Worm (Caenorhabditis elegans): ENCODE results near the gene ubc-24.

Gene ubc-24

ce11 chrII:8441519-8441918, 36.1 kb downstream of the ubc-24 start:
- TF ChIP-seq ceh-20 (GFP tag; IDR thresholded peaks at IDR 0.05) (peak; percentile 71; the same call in 1 of the 2 replicates), hif-1 (tag; optimal IDR thresholded peaks at IDR 0.05) (peak in 1 of 2 experiments; percentile 35), zip-2 (tag; optimal IDR thresholded peaks at IDR 0.05) (no peak), dve-1 (tag; optimal IDR thresholded peaks at IDR 0.05; ENCODE audit: insufficient read depth) (no peak), R02D3.7 (tag; optimal IDR thresholded peaks at IDR 0.05) (peak; percentile 21), snpc-4 (tag; optimal IDR thresholded peaks at IDR 0.05) (no peak), dmd-6 (GFP tag; IDR thresholded peaks at IDR 0.05) (peak; percentile 20; the same call in 1 of the 2 replicates), attf-4 (tag; optimal IDR thresholded peaks at IDR 0.05) (no peak), ZK546.5 (tag; optimal IDR thresholded peaks at IDR 0.05) (no peak), daf-19 (GFP tag; conservative IDR thresholded peaks at IDR 0.05) (peak; percentile 86), ceh-62 (tag; optimal IDR thresholded peaks at IDR 0.05) (no peak), fkh-10 (GFP tag; optimal IDR thresholded peaks at IDR 0.05) (no peak), ZK337.2 (GFP tag; IDR thresholded peaks at IDR 0.05) (0 out of 2 replicates have a peak, but pooled peaks have one; percentile 25), nhr-237 (tag; optimal IDR thresholded peaks at IDR 0.05) (no peak), dmd-8 (GFP tag; IDR thresholded peaks at IDR 0.05) (peak; percentile 99), mxl-3 (GFP tag; optimal IDR thresholded peaks at IDR 0.05) (peak; percentile 50), T26A8.4 (GFP tag; IDR thresholded peaks at IDR 0.05) (peak; percentile 81), set-16 (GFP tag; IDR thresholded peaks at IDR 0.05) (no peak), nhr-48 (tag; optimal IDR thresholded peaks at IDR 0.05) (peak; percentile 46), fos-1 (tag; optimal IDR thresholded peaks at IDR 0.05) (no peak), jun-1 (tag; optimal IDR thresholded peaks at IDR 0.05) (no peak), hlh-11 (tag; optimal IDR thresholded peaks at IDR 0.05) (peak; percentile 4), F10B5.3 (tag; optimal IDR thresholded peaks at IDR 0.05) (peak; percentile 79), tra-1 (GFP tag; IDR thresholded peaks at IDR 0.05) (peak; percentile 79), ztf-11 (tag; optimal IDR thresholded peaks at IDR 0.05) (no peak), lir-3 (tag; optimal IDR thresholded peaks at IDR 0.05) (peak; percentile 85), dmd-9 (GFP tag; IDR thresholded peaks at IDR 0.05) (peak; percentile 72), nhr-6 (tag; optimal IDR thresholded peaks at IDR 0.05) (no peak), tag-97 (GFP tag; IDR thresholded peaks at IDR 0.05) (no peak), nhr-102 (tag; optimal IDR thresholded peaks at IDR 0.05) (peak; percentile 55), duxl-1 (tag; optimal IDR thresholded peaks at IDR 0.05; ENCODE audit: poor library complexity) (peak; percentile 80), madf-9 (GFP tag; conservative IDR thresholded peaks at IDR 0.05) (no peak), pha-4 (GFP tag; IDR thresholded peaks at IDR 0.05) (peak; percentile 92), pha-4 (tag; optimal IDR thresholded peaks at IDR 0.05) (no peak), rbr-2 (tag; optimal IDR thresholded peaks at IDR 0.05) (peak; percentile 28), daf-8 (GFP tag; IDR thresholded peaks at IDR 0.05) (peak; percentile 72; the same call in 1 of the 2 replicates), ceh-82 (tag; optimal IDR thresholded peaks at IDR 0.05) (no peak), daf-12 (tag; optimal IDR thresholded peaks at IDR 0.05) (no peak), F44E2.7 (GFP tag; IDR thresholded peaks at IDR 0.05) (peak; percentile 99), egl-43 (GFP tag; IDR thresholded peaks at IDR 0.05) (peak; percentile 93), pqm-1 (tag; optimal IDR thresholded peaks at IDR 0.05) (no peak), dpl-1 (GFP tag; optimal IDR thresholded peaks at IDR 0.05) (no peak), nhr-76 (tag; optimal IDR thresholded peaks at IDR 0.05) (no peak), Y5F2A.4 (GFP tag; optimal IDR thresholded peaks at IDR 0.05) (peak; percentile 88), mdl-1 (tag; optimal IDR thresholded peaks at IDR 0.05) (no peak), nhr-41 (GFP tag; IDR thresholded peaks at IDR 0.05) (0 out of 2 replicates have a peak, but pooled peaks have one; percentile 66), mxl-2 (GFP tag; conservative IDR thresholded peaks at IDR 0.05) (0 out of 2 replicates have a peak, but pooled peaks have one; percentile 54), daf-16 (GFP tag; optimal IDR thresholded peaks at IDR 0.05) (peak; percentile 37 to 88), daf-16 (tag; optimal IDR thresholded peaks at IDR 0.05) (no peak), Y75B8A.6 (GFP tag; IDR thresholded peaks at IDR 0.05) (peak; percentile 82; the same call in 1 of the 2 replicates), ctbp-1 (GFP tag; IDR thresholded peaks at IDR 0.05) (peak; percentile 80), php-3 (GFP tag; IDR thresholded peaks at IDR 0.05) (peak; percentile 77)

All from whole organism, L4 larva.